Fruit fly (Drosophila melanogaster) whole organism, embryonic: ENCODE results near the gene TotM.

Experiments
- Asciz ChIP-seq: fragments of 200-800 bp; sonication (Bioruptor generic); optimal IDR thresholded peaks from 2 replicates; lab custom pipeline; 2017; ENCODE audit warnings: missing biosample characterization, mild to moderate bottlenecking, missing genetic modification characterization, missing genetic modification reagents
- Awh ChIP-seq: fragments of 200-800 bp; sonication (Bioruptor generic); IDR thresholded peaks from 2 replicates; pipeline ENCODE4, ENCODE4 v1.3.6; 2022; ENCODE audit warnings: missing biosample characterization, missing genetic modification characterization
- CG10979 ChIP-seq: fragments of 200-800 bp; sonication (Bioruptor generic); optimal IDR thresholded peaks from 2 replicates; lab custom pipeline; 2018; ENCODE audit warnings: missing biosample characterization, mild to moderate bottlenecking, missing genetic modification characterization, moderate library complexity
- CG12104 ChIP-seq: fragments of 200-800 bp; sonication (Bioruptor generic); optimal IDR thresholded peaks from 3 replicates; lab custom pipeline; 2016; ENCODE audit warnings: missing biosample characterization, missing genetic modification characterization
- CG14441 ChIP-seq: fragments of 200-800 bp; sonication (Bioruptor generic); IDR thresholded peaks from 2 replicates; pipeline ENCODE4 v1.3.6; 2022; ENCODE audit warnings: missing biosample characterization, missing genetic modification characterization
- CG16779 ChIP-seq: fragments of 200-800 bp; sonication (Bioruptor generic); IDR thresholded peaks from 2 replicates; pipeline ENCODE4 v1.3.6; 2022; ENCODE audit warnings: missing biosample characterization, missing genetic modification characterization
- CG16813 ChIP-seq: fragments of 200-800 bp; sonication (Bioruptor generic); IDR thresholded peaks from 3 replicates; pipeline ENCODE4 v1.3.6; 2022; ENCODE audit warnings: missing biosample characterization, missing genetic modification characterization; ENCODE audit not compliant: partially characterized antibody
- CG17186 ChIP-seq: fragments of 200-800 bp; sonication (Bioruptor generic); optimal IDR thresholded peaks from 3 replicates; lab custom pipeline; 2017; ENCODE audit warnings: missing biosample characterization, missing genetic modification reagents, missing genetic modification characterization
- CG18619 ChIP-seq: fragments of 200-800 bp; sonication (Bioruptor generic); optimal IDR thresholded peaks from 3 replicates; lab custom pipeline; 2017; ENCODE audit warnings: missing biosample characterization, mild to moderate bottlenecking, missing genetic modification characterization
- CG2116 ChIP-seq: fragments of 200-800 bp; sonication (Bioruptor generic); optimal IDR thresholded peaks from 3 replicates; lab custom pipeline; 2018; ENCODE audit warnings: missing biosample characterization, mild to moderate bottlenecking, missing genetic modification characterization
- CG2129 ChIP-seq: fragments of 200-800 bp; sonication (Bioruptor generic); IDR thresholded peaks from 2 replicates; pipeline ENCODE4 v1.3.6; 2022; ENCODE audit warnings: missing biosample characterization, missing genetic modification characterization; ENCODE audit not compliant: partially characterized antibody
- CG31441 ChIP-seq: fragments of 200-800 bp; sonication (Bioruptor generic); IDR thresholded peaks from 2 replicates; pipeline ENCODE4 v1.3.6; 2022; ENCODE audit warnings: missing biosample characterization, missing genetic modification characterization
- CG34376 ChIP-seq: fragments of 200-800 bp; sonication (Bioruptor generic); optimal IDR thresholded peaks from 2 replicates; lab custom pipeline; 2018; ENCODE audit warnings: missing biosample characterization, mild to moderate bottlenecking, missing genetic modification characterization
- CG4360 ChIP-seq: fragments of 200-800 bp; sonication (Bioruptor generic); IDR thresholded peaks from 2 replicates; pipeline ENCODE4 v1.3.6; 2022; ENCODE audit warnings: missing biosample characterization, missing genetic modification characterization
- CG6272 ChIP-seq: fragments of 200-800 bp; sonication (Bioruptor generic); IDR thresholded peaks from 2 replicates; pipeline ENCODE4 v1.3.6; 2022; ENCODE audit warnings: missing biosample characterization, missing genetic modification characterization
- CG7271 ChIP-seq: fragments of 200-800 bp; sonication (Bioruptor generic); optimal IDR thresholded peaks from 2 replicates; lab custom pipeline; 2018; ENCODE audit warnings: missing biosample characterization, mild to moderate bottlenecking, missing genetic modification characterization, moderate library complexity
- CG7357 ChIP-seq: fragments of 200-800 bp; sonication (Bioruptor generic); IDR thresholded peaks from 3 replicates; pipeline ENCODE4 v1.3.6; 2022; ENCODE audit warnings: missing biosample characterization, missing genetic modification characterization
- CG7556 ChIP-seq: fragments of 200-800 bp; sonication (Bioruptor generic); optimal IDR thresholded peaks from 2 replicates; lab custom pipeline; 2017; ENCODE audit warnings: missing biosample characterization, mild to moderate bottlenecking, missing genetic modification characterization
- CG7987 ChIP-seq: fragments of 200-800 bp; sonication (Bioruptor generic); optimal IDR thresholded peaks from 2 replicates; lab custom pipeline; 2018; ENCODE audit warnings: missing biosample characterization, mild to moderate bottlenecking, missing genetic modification characterization, moderate library complexity
- CG8290 ChIP-seq, 3 experiments: fragments of 200-800 bp; sonication (Bioruptor generic); optimal IDR thresholded peaks; 2 replicates each; lab custom pipeline; 2016 to 2019; ENCODE audit warnings: missing biosample characterization in 3 of 3, missing genetic modification characterization in 3 of 3, mild to moderate bottlenecking in 2 of 3, moderate library complexity in 1 of 3
- Doc3 ChIP-seq: fragments of 200-800 bp; sonication (Bioruptor generic); IDR thresholded peaks from 3 replicates; pipeline ENCODE4 v1.3.6; 2022; ENCODE audit warnings: missing biosample characterization, missing genetic modification characterization; ENCODE audit not compliant: partially characterized antibody
- Eip74EF ChIP-seq, 2 experiments: fragments of 200-800 bp in 1 of 2; fragments of >200 bp in 1 of 2; sonication (Bioruptor generic) in 1 of 2; optimal IDR thresholded peaks; 2 replicates each; lab custom pipeline; 2017 to 2019; ENCODE audit warnings: missing biosample characterization in 2 of 2, missing genetic modification characterization in 2 of 2, mild to moderate bottlenecking in 1 of 2, moderate library complexity in 1 of 2
- Ets65A ChIP-seq: fragments of 200-800 bp; sonication (Bioruptor generic); peaks from one replicate; lab custom pipeline; 2016; ENCODE audit warnings: missing biosample characterization, missing genetic modification characterization
- GATAe ChIP-seq: fragments of 200-800 bp; sonication (Bioruptor generic); conservative IDR thresholded peaks from 2 replicates; pipeline ENCODE4 v1.3.6; 2022; ENCODE audit warnings: missing biosample characterization, missing genetic modification characterization
- HLH3B ChIP-seq: fragments of 200-800 bp; sonication (Bioruptor generic); IDR thresholded peaks from 2 replicates; pipeline ENCODE4 v1.3.6; 2022; ENCODE audit warnings: missing biosample characterization, missing genetic modification characterization
- MBD-R2 ChIP-seq: fragments of 200-800 bp; sonication (Bioruptor generic); IDR thresholded peaks from 2 replicates; pipeline ENCODE4 v1.3.6; 2022; ENCODE audit warnings: missing biosample characterization, missing genetic modification characterization
- Meics ChIP-seq: fragments of 200-800 bp; sonication (Bioruptor generic); optimal IDR thresholded peaks from 2 replicates; lab custom pipeline; 2017; ENCODE audit warnings: missing biosample characterization, mild to moderate bottlenecking, missing genetic modification characterization
- Mrtf ChIP-seq: fragments of 200-800 bp; sonication (Bioruptor generic); IDR thresholded peaks from 3 replicates; pipeline ENCODE4 v1.3.6; 2022; ENCODE audit warnings: missing biosample characterization, missing genetic modification characterization
- Myb ChIP-seq: fragments of 200-800 bp; sonication (Bioruptor generic); optimal IDR thresholded peaks from 2 replicates; lab custom pipeline; 2016; ENCODE audit warnings: missing biosample characterization, missing genetic modification characterization
- NC2α ChIP-seq: fragments of 200-800 bp; sonication (Bioruptor generic); optimal IDR thresholded peaks from 2 replicates; lab custom pipeline; 2016; ENCODE audit warnings: missing biosample characterization, missing genetic modification characterization
- NK7.1 ChIP-seq: fragments of 200-800 bp; sonication (Bioruptor generic); optimal IDR thresholded peaks from 3 replicates; lab custom pipeline; 2016; ENCODE audit warnings: missing biosample characterization, missing genetic modification characterization
- Oli ChIP-seq: fragments of 200-800 bp; sonication (Bioruptor generic); optimal IDR thresholded peaks from 2 replicates; lab custom pipeline; 2018; ENCODE audit warnings: missing biosample characterization, mild to moderate bottlenecking, missing genetic modification characterization, moderate library complexity
- PHDP ChIP-seq: fragments of 200-800 bp; sonication (Bioruptor generic); optimal IDR thresholded peaks from 3 replicates; lab custom pipeline; 2018; ENCODE audit warnings: missing biosample characterization, mild to moderate bottlenecking, missing genetic modification characterization, moderate library complexity
- Ptx1 ChIP-seq: fragments of 200-800 bp; sonication (Bioruptor generic); IDR thresholded peaks from 2 replicates; pipeline ENCODE4 v1.3.6; 2022; ENCODE audit warnings: missing biosample characterization, missing genetic modification characterization
- ap ChIP-seq: fragments of 200-800 bp; sonication (Bioruptor generic); IDR thresholded peaks from 2 replicates; pipeline ENCODE4 v1.3.6; 2022; ENCODE audit warnings: missing biosample characterization, missing genetic modification characterization
- bab2 ChIP-seq: fragments of 200-800 bp; sonication (Bioruptor generic); optimal IDR thresholded peaks from 2 replicates; lab custom pipeline; 2016; ENCODE audit warnings: missing biosample characterization, missing genetic modification characterization
- br ChIP-seq: fragments of >200 bp; optimal IDR thresholded peaks from 2 replicates; lab custom pipeline; 2017
- cato ChIP-seq: fragments of 200-800 bp; sonication (Bioruptor generic); optimal IDR thresholded peaks from 2 replicates; lab custom pipeline; 2016; ENCODE audit warnings: missing biosample characterization, missing genetic modification characterization, borderline replicate concordance
- chif ChIP-seq, 2 experiments: fragments of 200-800 bp; sonication (Bioruptor generic); optimal IDR thresholded peaks; 3 replicates each; lab custom pipeline; 2016; ENCODE audit warnings: missing biosample characterization in 2 of 2, missing genetic modification characterization in 2 of 2
- cwo ChIP-seq: fragments of 200-800 bp; sonication (Bioruptor generic); optimal IDR thresholded peaks from 3 replicates; lab custom pipeline; 2017; ENCODE audit warnings: missing biosample characterization, missing genetic modification characterization, mild to moderate bottlenecking, moderate library complexity, missing genetic modification reagents
- emc ChIP-seq: fragments of 200-800 bp; sonication (Bioruptor generic); optimal IDR thresholded peaks from 2 replicates; lab custom pipeline; 2016; ENCODE audit warnings: missing biosample characterization, missing genetic modification characterization
- fd3F ChIP-seq: fragments of 200-800 bp; sonication (Bioruptor generic); optimal IDR thresholded peaks from 2 replicates; lab custom pipeline; 2018; ENCODE audit warnings: missing biosample characterization, mild to moderate bottlenecking, missing genetic modification characterization, moderate library complexity
- jing ChIP-seq: fragments of 200-800 bp; sonication (Bioruptor generic); optimal IDR thresholded peaks from 2 replicates; lab custom pipeline; 2018; ENCODE audit warnings: missing biosample characterization, mild to moderate bottlenecking, missing genetic modification characterization
- klu ChIP-seq: fragments of 200-800 bp; sonication (Bioruptor generic); IDR thresholded peaks from 2 replicates; pipeline ENCODE4 v1.3.6; 2022; ENCODE audit warnings: missing biosample characterization, missing genetic modification characterization
- psq ChIP-seq: fragments of 200-800 bp; sonication (Bioruptor generic); optimal IDR thresholded peaks from 2 replicates; lab custom pipeline; 2017; ENCODE audit warnings: missing biosample characterization, missing genetic modification characterization
- shn ChIP-seq: fragments of 200-800 bp; sonication (Bioruptor generic); optimal IDR thresholded peaks from 3 replicates; lab custom pipeline; 2016; ENCODE audit warnings: missing biosample characterization, missing genetic modification characterization
- so ChIP-seq: fragments of 200-800 bp; sonication (Bioruptor generic); IDR thresholded peaks from 3 replicates; pipeline ENCODE4 v1.3.6; 2022; ENCODE audit warnings: missing biosample characterization, missing genetic modification characterization
- sug ChIP-seq: fragments of 200-800 bp; optimal IDR thresholded peaks from 2 replicates; lab custom pipeline; 2019; ENCODE audit warnings: missing biosample characterization, mild to moderate bottlenecking, missing genetic modification characterization, moderate library complexity
- zf30C ChIP-seq: fragments of 200-800 bp; sonication (Bioruptor generic); optimal IDR thresholded peaks from 3 replicates; lab custom pipeline; 2018; ENCODE audit warnings: missing biosample characterization, mild to moderate bottlenecking, missing genetic modification characterization

TotM gene

DNA sequence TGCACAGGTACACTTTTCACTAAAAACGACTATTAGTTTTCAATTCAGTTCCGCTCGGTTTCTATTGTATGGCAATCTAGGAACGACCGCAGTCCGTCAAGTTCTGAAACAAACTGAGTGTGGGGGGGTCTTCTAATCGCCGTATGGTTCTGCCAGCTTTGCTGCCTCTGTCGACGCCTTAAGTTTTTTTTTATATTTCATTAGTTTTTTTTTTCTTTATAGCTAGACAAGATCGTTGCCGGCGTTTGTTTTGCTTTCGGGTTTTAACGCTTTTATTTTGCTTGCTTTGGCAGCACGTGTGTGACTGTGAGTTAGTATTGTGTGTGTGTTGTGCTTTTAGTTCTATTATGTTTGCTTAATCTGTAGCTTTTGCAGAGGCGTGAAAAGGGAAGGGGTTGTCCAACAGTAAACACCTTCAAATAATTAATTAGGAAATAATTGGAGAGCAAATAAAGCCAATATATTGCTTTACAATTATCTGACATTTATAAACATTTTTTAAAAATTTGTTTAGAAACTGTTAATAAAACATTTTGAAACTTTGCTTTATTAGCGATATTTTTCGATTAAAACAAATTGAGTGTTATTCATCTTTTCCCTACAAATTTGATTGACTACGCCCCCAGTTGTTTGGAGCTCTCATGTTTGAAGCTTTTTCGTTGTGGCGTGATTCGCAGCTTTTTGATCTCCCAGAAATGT lies 12.6 kb downstream of the TotM start, which contains the start of gene Acsf2 (continued):
- TF ChIP-seq fd3F (peak; percentile 99), CG6272 (GFP tag; lab: Robert Waterston, UW) (peak; percentile 94), Awh (peak; percentile 78), NC2α (GFP tag; lab: Kevin White, UChicago) (peak; percentile 51), CG16779 (GFP tag; lab: Robert Waterston, UW) (peak; percentile 93), sug (tag; lab: Kevin White, UChicago) (peak; percentile 98), cwo (peak; percentile 99), chif (GFP tag; optimal IDR thresholded peaks at IDR 0.05; lab: Kevin White, UChicago) (peak; percentile 82 to 95), PHDP (peak; percentile 98), CG7357 (GFP tag; lab: Robert Waterston, UW) (peak; percentile 93), CG7271 (tag; lab: Kevin White, UChicago) (peak; percentile 28), CG7987 (GFP tag; lab: Kevin White, UChicago) (peak; percentile 90), MBD-R2 (peak; percentile 95), CG31441 (peak; percentile 91), CG16813 (GFP tag; lab: Robert Waterston, UW) (no peak), CG12104 (GFP tag; lab: Kevin White, UChicago) (peak; percentile 95), Eip74EF (GFP tag; optimal IDR thresholded peaks at IDR 0.05; lab: Kevin White, UChicago) (peak in 1 of 2 experiments; percentile 88), CG2129 (GFP tag; lab: Robert Waterston, UW) (no peak), Doc3 (no peak), CG4360 (GFP tag; lab: Robert Waterston, UW) (no peak), cato (GFP tag; lab: Kevin White, UChicago) (peak; percentile 74), br (no peak), GATAe (GFP tag; lab: Robert Waterston, UW) (peak; percentile 93), HLH3B (GFP tag; lab: Robert Waterston, UW) (peak; percentile 87), Ptx1 (GFP tag; lab: Robert Waterston, UW) (peak; percentile 97), CG8290 (GFP tag; optimal IDR thresholded peaks at IDR 0.05; lab: Kevin White, UChicago) (no peak), CG8290 (tag; optimal IDR thresholded peaks at IDR 0.05; lab: Kevin White, UChicago) (peak in 1 of 2 experiments; percentile 87), psq (GFP tag; lab: Kevin White, UChicago) (peak; percentile 69), NK7.1 (GFP tag; lab: Kevin White, UChicago) (peak; percentile 88), emc (GFP tag; lab: Kevin White, UChicago) (peak; percentile 93), bab2 (GFP tag; lab: Kevin White, UChicago) (peak; percentile 94), so (GFP tag; lab: Robert Waterston, UW) (peak; percentile 95), CG17186 (no peak), CG18619 (GFP tag; lab: Kevin White, UChicago) (peak; percentile 96), CG2116 (GFP tag; lab: Kevin White, UChicago) (peak; percentile 65), CG7556 (GFP tag; lab: Kevin White, UChicago) (peak; percentile 97), CG10979 (peak; percentile 35), klu (peak; percentile 98), shn (peak; percentile 94), zf30C (GFP tag; lab: Kevin White, UChicago) (no peak), Oli (tag; lab: Kevin White, UChicago) (peak; percentile 92), CG34376 (GFP tag; lab: Kevin White, UChicago) (peak; percentile 97), Mrtf (GFP tag; lab: Robert Waterston, UW) (peak; percentile 91), Ets65A (GFP tag; lab: Kevin White, UChicago) (peak; percentile 98), Asciz (GFP tag; lab: Kevin White, UChicago) (peak; percentile 73), Meics (GFP tag; lab: Kevin White, UChicago) (peak; percentile 99), CG14441 (GFP tag; lab: Robert Waterston, UW) (peak; percentile 95), Myb (GFP tag; lab: Kevin White, UChicago) (peak; percentile 86), jing (peak; percentile 52), ap (peak; percentile 73)
